Fruit fly (Drosophila melanogaster) whole organism, wandering third instar larva: Measurements from ENCODE around the gene aay.
A peak's percentile ranks its signal among the peaks of the same experiment; 100 is the strongest.

Experiments used
- Abd-B ChIP-seq: fragments of >200 bp; optimal IDR thresholded peaks from 2 replicates; lab custom pipeline; 2017; ENCODE audit warnings: missing biosample characterization, missing genetic modification characterization
- CG32264 ChIP-seq: fragments of 200-800 bp; sonication (Bioruptor generic); optimal IDR thresholded peaks from 2 replicates; lab custom pipeline; 2016; ENCODE audit warnings: missing biosample characterization, missing genetic modification characterization
- CG9705 ChIP-seq: fragments of 200-800 bp; sonication (Bioruptor generic); optimal IDR thresholded peaks from 2 replicates; lab custom pipeline; 2018; ENCODE audit warnings: missing biosample characterization, mild to moderate bottlenecking, missing genetic modification characterization
- CrebA ChIP-seq: fragments of 200-800 bp; sonication (Bioruptor generic); optimal IDR thresholded peaks from 2 replicates; lab custom pipeline; 2016; ENCODE audit warnings: missing biosample characterization, mild to moderate bottlenecking, missing genetic modification characterization, borderline replicate concordance
- Dfd ChIP-seq: fragments of >200 bp; optimal IDR thresholded peaks from 2 replicates; lab custom pipeline; 2017; ENCODE audit warnings: missing biosample characterization, missing genetic modification characterization
- Dif ChIP-seq: fragments of 200-275, 200-300 bp; sonication (Bioruptor generic); optimal IDR thresholded peaks from 2 replicates; lab custom pipeline; 2018; ENCODE audit warnings: missing biosample characterization, missing genetic modification characterization; ENCODE audit not compliant: partially characterized antibody
- GATAd ChIP-seq: sonication (Bioruptor generic); optimal IDR thresholded peaks from 2 replicates; lab custom pipeline; 2016; ENCODE audit warnings: missing biosample characterization, missing genetic modification characterization
- HLH106 ChIP-seq: fragments of 200-800 bp; optimal IDR thresholded peaks from 3 replicates; lab custom pipeline; 2019; ENCODE audit warnings: missing biosample characterization, mild to moderate bottlenecking, missing genetic modification characterization, moderate library complexity
- Hnf4 ChIP-seq: fragments of 200-800 bp; sonication (Bioruptor generic); optimal IDR thresholded peaks from 2 replicates; lab custom pipeline; 2016; ENCODE audit warnings: missing biosample characterization, mild to moderate bottlenecking, missing genetic modification characterization
- Hr78 ChIP-seq: fragments of >200 bp; optimal IDR thresholded peaks from 2 replicates; lab custom pipeline; 2017; ENCODE audit warnings: missing biosample characterization, missing genetic modification characterization
- Hr83 ChIP-seq: fragments of 200-300 bp; sonication (Bioruptor generic); optimal IDR thresholded peaks from 2 replicates; lab custom pipeline; 2016; ENCODE audit warnings: missing biosample characterization, mild to moderate bottlenecking, missing genetic modification characterization, moderate library complexity; ENCODE audit not compliant: poor library complexity, severe bottlenecking
- Jra ChIP-seq: sonication (Bioruptor generic); optimal IDR thresholded peaks from 2 replicates; lab custom pipeline; 2016; ENCODE audit warnings: missing biosample characterization, missing genetic modification characterization
- Mio ChIP-seq: sonication (Bioruptor generic); optimal IDR thresholded peaks from 2 replicates; lab custom pipeline; 2016; ENCODE audit warnings: missing biosample characterization, missing genetic modification characterization
- Myc ChIP-seq: fragments of >200 bp; optimal IDR thresholded peaks from 2 replicates; lab custom pipeline; 2017
- N ChIP-seq: fragments of >200 bp; optimal IDR thresholded peaks from 2 replicates; lab custom pipeline; 2018; ENCODE audit warnings: missing biosample characterization, missing external identifiers, missing genetic modification characterization
- OdsH ChIP-seq: fragments of 200-800 bp; sonication (Bioruptor generic); optimal IDR thresholded peaks from 2 replicates; lab custom pipeline; 2016; ENCODE audit warnings: missing biosample characterization, mild to moderate bottlenecking, missing genetic modification characterization
- Rel ChIP-seq, 2 experiments: fragments of 200-800 bp; sonication (Bioruptor generic) in 1 of 2; optimal IDR thresholded peaks; 2 replicates in 1 of 2; 3 replicates in 1 of 2; lab custom pipeline; 2016 to 2019; ENCODE audit warnings: mild to moderate bottlenecking in 2 of 2, missing biosample characterization in 2 of 2, missing genetic modification characterization in 2 of 2, moderate library complexity in 1 of 2
- Sp1 ChIP-seq: fragments of 200-800 bp; sonication (Bioruptor generic); optimal IDR thresholded peaks from 3 replicates; lab custom pipeline; 2019; ENCODE audit warnings: missing biosample characterization, mild to moderate bottlenecking, missing genetic modification characterization, moderate library complexity
- Vsx2 ChIP-seq: fragments of 200-300, 225-300 bp; sonication (Bioruptor generic); optimal IDR thresholded peaks from 2 replicates; lab custom pipeline; 2018; ENCODE audit warnings: missing biosample characterization, missing genetic modification characterization; ENCODE audit not compliant: partially characterized antibody
- br ChIP-seq: fragments of 200-800 bp; sonication (Bioruptor generic); optimal IDR thresholded peaks from 2 replicates; lab custom pipeline; 2016; ENCODE audit warnings: missing biosample characterization, missing genetic modification characterization
- brk ChIP-seq: fragments of 200-800 bp; sonication (Bioruptor generic); optimal IDR thresholded peaks from 2 replicates; lab custom pipeline; 2016; ENCODE audit warnings: missing biosample characterization, mild to moderate bottlenecking, missing genetic modification characterization
- dl ChIP-seq, 2 experiments: fragments of 175-275, 200-275 bp in 1 of 2; fragments of 200-275 bp in 1 of 2; sonication (Bioruptor generic); optimal IDR thresholded peaks; lab custom pipeline; 2018; ENCODE audit warnings: mild to moderate bottlenecking in 2 of 2, missing biosample characterization in 2 of 2, missing genetic modification characterization in 2 of 2, moderate library complexity in 2 of 2; ENCODE audit not compliant: partially characterized antibody in 2 of 2, insufficient read depth in 1 of 2
- dmrt93B ChIP-seq: fragments of 200-800 bp; sonication (Bioruptor generic); optimal IDR thresholded peaks from 2 replicates; lab custom pipeline; 2018; ENCODE audit warnings: missing biosample characterization, mild to moderate bottlenecking, missing genetic modification characterization
- dsf ChIP-seq: sonication (Bioruptor generic); optimal IDR thresholded peaks from 2 replicates; lab custom pipeline; 2016; ENCODE audit warnings: missing biosample characterization, missing genetic modification characterization, borderline replicate concordance
- ey ChIP-seq: fragments of 200-800 bp; sonication (Bioruptor generic); optimal IDR thresholded peaks from 2 replicates; lab custom pipeline; 2016; ENCODE audit warnings: missing biosample characterization, missing genetic modification characterization
- foxo ChIP-seq, 2 experiments: fragments of 200-800 bp; sonication (Bioruptor generic); optimal IDR thresholded peaks; 2 replicates in 1 of 2; 3 replicates in 1 of 2; lab custom pipeline; 2016 to 2017; ENCODE audit warnings: missing biosample characterization in 2 of 2, missing genetic modification characterization in 2 of 2
- fru ChIP-seq: fragments of 200-800 bp; sonication (Bioruptor generic); optimal IDR thresholded peaks from 3 replicates; lab custom pipeline; 2016; ENCODE audit warnings: missing biosample characterization, mild to moderate bottlenecking, missing genetic modification characterization
- h ChIP-seq: fragments of 200-800 bp; sonication (Bioruptor generic); optimal IDR thresholded peaks from 3 replicates; lab custom pipeline; 2016; ENCODE audit warnings: missing biosample characterization, mild to moderate bottlenecking, missing genetic modification characterization
- jim ChIP-seq: fragments of 175-275, 200-325 bp; sonication (Bioruptor generic); optimal IDR thresholded peaks from 2 replicates; lab custom pipeline; 2016; ENCODE audit warnings: missing biosample characterization, mild to moderate bottlenecking, missing genetic modification characterization
- lola ChIP-seq: fragments of >200 bp; optimal IDR thresholded peaks from 2 replicates; lab custom pipeline; 2017; ENCODE audit warnings: missing biosample characterization, missing genetic modification characterization
- pan ChIP-seq: fragments of >200 bp; optimal IDR thresholded peaks from 2 replicates; lab custom pipeline; 2017
- psq ChIP-seq: fragments of 200-800 bp; sonication (Bioruptor generic); optimal IDR thresholded peaks from 3 replicates; lab custom pipeline; 2017; ENCODE audit warnings: missing biosample characterization, mild to moderate bottlenecking, missing genetic modification characterization, moderate library complexity
- rgr ChIP-seq: fragments of 200-800 bp; sonication (Bioruptor generic); optimal IDR thresholded peaks from 3 replicates; lab custom pipeline; 2016; ENCODE audit warnings: missing biosample characterization, mild to moderate bottlenecking, missing genetic modification characterization
- sage ChIP-seq: fragments of 200-800 bp; sonication (Bioruptor generic); optimal IDR thresholded peaks from 2 replicates; lab custom pipeline; 2016; ENCODE audit warnings: missing biosample characterization, mild to moderate bottlenecking, missing genetic modification characterization
- sv ChIP-seq: fragments of 200-800 bp; sonication (Bioruptor generic); optimal IDR thresholded peaks from 3 replicates; lab custom pipeline; 2016; ENCODE audit warnings: missing biosample characterization, missing genetic modification characterization
- tai ChIP-seq: sonication (Bioruptor generic); optimal IDR thresholded peaks from 2 replicates; lab custom pipeline; 2016; ENCODE audit warnings: missing biosample characterization, missing genetic modification characterization
- usp ChIP-seq: fragments of >200 bp; optimal IDR thresholded peaks from 2 replicates; lab custom pipeline; 2017; ENCODE audit warnings: missing biosample characterization, missing genetic modification characterization
- woc ChIP-seq: sonication (Bioruptor generic); optimal IDR thresholded peaks from 2 replicates; lab custom pipeline; 2016; ENCODE audit warnings: missing biosample characterization, mild to moderate bottlenecking, missing genetic modification characterization

aay gene

dm6 chr3L:9381602-9382001, 41.5 kb upstream of the aay start, which contains the start of gene Hsp23 (continued):
- peak in 1 of 2 experiments; percentile 7 for TF ChIP-seq dl (GFP tag; optimal IDR thresholded peaks at IDR 0.05; lab: Kevin White, UChicago; ENCODE audit: insufficient read depth in 1 of 2, partially characterized antibody in 2 of 2)
- peak; percentile 50 for TF ChIP-seq fru (GFP tag; lab: Kevin White, UChicago)
- TF ChIP-seq jim, result no peak
- TF ChIP-seq HLH106 (tag; lab: Kevin White, UChicago), result peak; percentile 28
- TF ChIP-seq N (GFP tag; lab: Kevin White, UChicago), result no peak
- TF ChIP-seq Jra (GFP tag; lab: Kevin White, UChicago), result peak; percentile 32
- peak; percentile 59 for TF ChIP-seq Dif (GFP tag; lab: Kevin White, UChicago)
- no peak for TF ChIP-seq tai
- TF ChIP-seq CG9705 (GFP tag; lab: Kevin White, UChicago), result no peak
- no peak for TF ChIP-seq Hr78 (GFP tag; lab: Kevin White, UChicago)
- TF ChIP-seq CG32264, result peak; percentile 12
- no peak for TF ChIP-seq lola (GFP tag; lab: Kevin White, UChicago)
- peak; percentile 66 for TF ChIP-seq psq (GFP tag; lab: Kevin White, UChicago)
- TF ChIP-seq usp (GFP tag; lab: Kevin White, UChicago), result no peak

DNA sequence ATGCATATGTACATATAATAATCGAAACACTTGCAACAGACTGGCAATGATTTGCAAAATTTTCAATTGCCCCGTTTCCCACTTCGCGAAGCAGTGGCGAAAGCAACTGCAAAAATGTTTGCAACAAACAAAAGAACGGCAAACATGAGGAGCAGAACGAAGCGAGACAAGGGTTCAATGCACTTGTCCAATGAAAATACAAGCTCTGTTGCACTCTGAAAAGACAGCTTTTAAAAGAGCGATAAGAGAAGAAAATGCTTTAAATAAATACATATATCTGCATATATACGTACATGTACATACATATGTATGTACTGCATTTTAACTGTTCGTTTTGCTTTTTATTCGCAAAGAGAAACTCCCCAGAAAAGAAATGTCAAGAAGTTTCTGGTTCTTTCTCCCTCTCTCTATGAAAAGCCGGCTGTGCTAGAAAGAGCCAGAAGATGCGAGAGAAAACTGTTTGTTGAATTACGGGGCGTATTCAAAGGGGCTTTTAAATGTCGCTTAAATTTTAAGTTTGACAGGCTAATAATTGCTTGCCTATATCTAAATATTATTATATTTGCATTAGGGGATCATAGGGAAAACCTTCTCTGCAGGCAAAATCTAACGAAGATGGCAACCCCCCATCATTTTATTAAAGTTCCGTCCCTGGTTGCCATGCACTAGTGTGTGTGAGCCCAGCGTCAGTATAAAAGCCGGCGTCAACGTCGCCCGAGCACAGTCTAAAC, 39.5 kb upstream of the aay start, which contains the start of gene Hsp27:
Gene Hsp27, plus strand, starts transcription at position 719 of the 731 bp plus-strand sequence.
- no peak for TF ChIP-seq Dfd
- peak; percentile 96 for TF ChIP-seq sv (GFP tag; lab: Kevin White, UChicago)
- TF ChIP-seq pan (lab: Kevin White, UChicago), result no peak
- peak; percentile 100 for TF ChIP-seq OdsH (GFP tag; lab: Kevin White, UChicago)
- TF ChIP-seq CrebA (GFP tag; lab: Kevin White, UChicago), result no peak
- TF ChIP-seq br (GFP tag; lab: Kevin White, UChicago), result peak; percentile 100
- peak; percentile 100 for TF ChIP-seq HLH106 (tag; lab: Kevin White, UChicago)
- peak; percentile 93 for TF ChIP-seq Mio
- peak; percentile 96 for TF ChIP-seq dsf (GFP tag; lab: Kevin White, UChicago)
- TF ChIP-seq Vsx2 (GFP tag; lab: Kevin White, UChicago), result no peak
- no peak for TF ChIP-seq Myc
- TF ChIP-seq foxo (GFP tag; optimal IDR thresholded peaks at IDR 0.05; lab: Kevin White, UChicago), result peak; percentile 97 to 100
- TF ChIP-seq Sp1 (GFP tag; lab: Kevin White, UChicago), result peak; percentile 100
- peak; percentile 98 for TF ChIP-seq Jra (GFP tag; lab: Kevin White, UChicago)
- peak; percentile 99 for TF ChIP-seq Hr83
- no peak for TF ChIP-seq Hr78 (GFP tag; lab: Kevin White, UChicago)
- TF ChIP-seq psq (GFP tag; lab: Kevin White, UChicago), result peak; percentile 100
- peak; percentile 100 for TF ChIP-seq woc (GFP tag; lab: Kevin White, UChicago)
- TF ChIP-seq Rel (GFP tag; optimal IDR thresholded peaks at IDR 0.05; lab: Kevin White, UChicago), result peak; percentile 99
- TF ChIP-seq Rel (tag; optimal IDR thresholded peaks at IDR 0.05; lab: Kevin White, UChicago), result peak; percentile 94
- peak; percentile 98 for TF ChIP-seq CG9705 (GFP tag; lab: Kevin White, UChicago)
- TF ChIP-seq tai, result peak; percentile 96
- TF ChIP-seq Dif (GFP tag; lab: Kevin White, UChicago), result no peak
- TF ChIP-seq ey (GFP tag; lab: Kevin White, UChicago), result peak; percentile 99
- TF ChIP-seq GATAd, result peak; percentile 96
- TF ChIP-seq dl (GFP tag; optimal IDR thresholded peaks at IDR 0.05; lab: Kevin White, UChicago; ENCODE audit: insufficient read depth in 1 of 2, partially characterized antibody in 2 of 2), result no peak
- peak; percentile 100 for TF ChIP-seq h
- peak; percentile 99 for TF ChIP-seq Hnf4
- TF ChIP-seq CG32264, result peak; percentile 99
- no peak for TF ChIP-seq Abd-B (GFP tag; lab: Kevin White, UChicago)
- TF ChIP-seq brk (GFP tag; lab: Kevin White, UChicago), result peak; percentile 98
- no peak for TF ChIP-seq usp (GFP tag; lab: Kevin White, UChicago)
- peak; percentile 100 for TF ChIP-seq rgr (GFP tag; lab: Kevin White, UChicago)
- TF ChIP-seq N (GFP tag; lab: Kevin White, UChicago), result no peak
- peak; percentile 100 for TF ChIP-seq fru (GFP tag; lab: Kevin White, UChicago)
- peak; percentile 99 for TF ChIP-seq sage (GFP tag; lab: Kevin White, UChicago)
- TF ChIP-seq jim, result peak; percentile 78
- TF ChIP-seq dmrt93B, result peak; percentile 100
- no peak for TF ChIP-seq lola (GFP tag; lab: Kevin White, UChicago)
